Fruit fly (Drosophila melanogaster) whole organism, prepupa: ENCODE results near the gene SP1029.

ENCODE experiments used
- CG10631 ChIP-seq: fragments of 200-800 bp; sonication (Bioruptor generic); optimal IDR thresholded peaks from 2 replicates; lab custom pipeline; 2016; ENCODE audit warnings: missing biosample characterization, missing genetic modification characterization
- CG10669 ChIP-seq: fragments of 200-800 bp; sonication (Bioruptor generic); optimal IDR thresholded peaks from 3 replicates; lab custom pipeline; 2018; ENCODE audit warnings: missing biosample characterization, mild to moderate bottlenecking, missing genetic modification characterization, moderate library complexity
- CG11294 ChIP-seq: fragments of 200-800 bp; sonication (Bioruptor generic); IDR thresholded peaks from 2 replicates; pipeline ENCODE4 v1.3.6; 2022; ENCODE audit warnings: missing biosample characterization, missing genetic modification characterization
- CG11762 ChIP-seq: fragments of 200-800 bp; sonication (Bioruptor generic); optimal IDR thresholded peaks from 3 replicates; lab custom pipeline; 2016; ENCODE audit warnings: missing biosample characterization, missing genetic modification characterization; ENCODE audit not compliant: insufficient read depth
- CG11902 ChIP-seq: fragments of 200-800 bp; sonication (Bioruptor generic); optimal IDR thresholded peaks from 3 replicates; lab custom pipeline; 2016; ENCODE audit warnings: missing biosample characterization, missing genetic modification characterization
- CG1621 ChIP-seq: fragments of 200-800 bp; sonication (Bioruptor generic); optimal IDR thresholded peaks from 3 replicates; lab custom pipeline; 2018; ENCODE audit warnings: missing biosample characterization, mild to moderate bottlenecking, missing genetic modification characterization
- CG3032 ChIP-seq: fragments of 200-800 bp; optimal IDR thresholded peaks from 2 replicates; lab custom pipeline; 2019; ENCODE audit warnings: missing biosample characterization, mild to moderate bottlenecking, missing genetic modification characterization, moderate library complexity
- CG31627 ChIP-seq: fragments of 200-800 bp; sonication (Bioruptor generic); optimal IDR thresholded peaks from 3 replicates; lab custom pipeline; 2016; ENCODE audit warnings: missing biosample characterization, missing genetic modification characterization
- CG32006 ChIP-seq: fragments of 200-800 bp; sonication (Bioruptor generic); optimal IDR thresholded peaks from 3 replicates; lab custom pipeline; 2017; ENCODE audit warnings: missing biosample characterization, mild to moderate bottlenecking, missing genetic modification characterization
- CG34406 ChIP-seq: fragments of 200-800 bp; sonication (Bioruptor generic); optimal IDR thresholded peaks from 3 replicates; lab custom pipeline; 2016; ENCODE audit warnings: missing biosample characterization, missing genetic modification characterization
- CG3919 ChIP-seq: fragments of 200-800 bp; sonication (Bioruptor generic); optimal IDR thresholded peaks from 3 replicates; lab custom pipeline; 2016; ENCODE audit warnings: missing biosample characterization, missing genetic modification characterization
- CG4318 ChIP-seq: fragments of 200-800 bp; sonication (Bioruptor generic); optimal IDR thresholded peaks from 3 replicates; lab custom pipeline; 2017; ENCODE audit warnings: missing biosample characterization, mild to moderate bottlenecking, missing genetic modification characterization
- CG6163 ChIP-seq: fragments of 200-800 bp; sonication (Bioruptor generic); IDR thresholded peaks from 3 replicates; pipeline ENCODE4 v1.3.6; 2022; ENCODE audit warnings: missing biosample characterization, missing genetic modification characterization
- CG6276 ChIP-seq: fragments of 200-800 bp; sonication (Bioruptor generic); optimal IDR thresholded peaks from 2 replicates; lab custom pipeline; 2017; ENCODE audit warnings: missing biosample characterization, mild to moderate bottlenecking, missing genetic modification characterization
- CG6792 ChIP-seq: fragments of 200-800 bp; sonication (Bioruptor generic); optimal IDR thresholded peaks from 3 replicates; lab custom pipeline; 2016; ENCODE audit warnings: missing biosample characterization, missing genetic modification characterization
- CG7368 ChIP-seq: fragments of 200-800 bp; sonication (Bioruptor generic); optimal IDR thresholded peaks from 3 replicates; lab custom pipeline; 2016; ENCODE audit warnings: missing biosample characterization, missing genetic modification characterization
- CG8119 ChIP-seq: fragments of 200-800 bp; sonication (Bioruptor generic); IDR thresholded peaks from 3 replicates; pipeline ENCODE4 v1.3.6; 2022; ENCODE audit warnings: missing biosample characterization, missing genetic modification characterization
- CG8319 ChIP-seq: fragments of 200-800 bp; sonication (Bioruptor generic); optimal IDR thresholded peaks from 3 replicates; lab custom pipeline; 2016; ENCODE audit warnings: missing biosample characterization, missing genetic modification characterization
- CG9139 ChIP-seq: fragments of 200-800 bp; sonication (Bioruptor generic); optimal IDR thresholded peaks from 3 replicates; lab custom pipeline; 2017; ENCODE audit warnings: missing biosample characterization, mild to moderate bottlenecking, missing genetic modification characterization
- Eip78C ChIP-seq: fragments of 200-800 bp; sonication (Bioruptor generic); peaks from one replicate; lab custom pipeline; 2016; ENCODE audit warnings: missing biosample characterization, missing genetic modification characterization
- Eip93F ChIP-seq: fragments of 200-800 bp; sonication (Bioruptor generic); optimal IDR thresholded peaks from 2 replicates; lab custom pipeline; 2016; ENCODE audit warnings: missing biosample characterization, mild to moderate bottlenecking, missing genetic modification characterization
- Ets21C ChIP-seq: fragments of 200-800 bp; sonication (Bioruptor generic); optimal IDR thresholded peaks from 3 replicates; lab custom pipeline; 2016; ENCODE audit warnings: missing biosample characterization, missing genetic modification characterization
- Ets96B ChIP-seq: fragments of 200-800 bp; optimal IDR thresholded peaks from 2 replicates; lab custom pipeline; 2019; ENCODE audit warnings: missing biosample characterization, mild to moderate bottlenecking, missing genetic modification characterization, moderate library complexity
- Hr38 ChIP-seq: sonication (Bioruptor generic); optimal IDR thresholded peaks from 2 replicates; lab custom pipeline; 2016; ENCODE audit warnings: missing biosample characterization, missing genetic modification characterization
- Hr39 ChIP-seq: fragments of 200-800 bp; sonication (Bioruptor generic); optimal IDR thresholded peaks from 2 replicates; lab custom pipeline; 2016; ENCODE audit warnings: missing biosample characterization, missing genetic modification characterization
- Lpt ChIP-seq: fragments of 200-800 bp; sonication (Bioruptor generic); optimal IDR thresholded peaks from 3 replicates; lab custom pipeline; 2016; ENCODE audit warnings: missing biosample characterization, missing genetic modification characterization
- OdsH ChIP-seq: fragments of 200-800 bp; sonication (Bioruptor generic); optimal IDR thresholded peaks from 3 replicates; lab custom pipeline; 2016; ENCODE audit warnings: missing biosample characterization, missing genetic modification characterization
- Sox102F ChIP-seq: fragments of 200-800 bp; sonication (Bioruptor generic); optimal IDR thresholded peaks from 2 replicates; lab custom pipeline; 2016; ENCODE audit warnings: missing biosample characterization, mild to moderate bottlenecking, missing genetic modification characterization
- achi ChIP-seq: fragments of 200-800 bp; sonication (Bioruptor generic); optimal IDR thresholded peaks from 3 replicates; lab custom pipeline; 2016; ENCODE audit warnings: missing biosample characterization, missing genetic modification characterization
- acj6 ChIP-seq: fragments of 200-800 bp; sonication (Bioruptor generic); optimal IDR thresholded peaks from 3 replicates; lab custom pipeline; 2016; ENCODE audit warnings: missing biosample characterization, missing genetic modification characterization
- dac ChIP-seq: fragments of 200-800 bp; sonication (Bioruptor generic); optimal IDR thresholded peaks from 2 replicates; lab custom pipeline; 2017; ENCODE audit warnings: missing biosample characterization, mild to moderate bottlenecking, missing genetic modification characterization
- dsx ChIP-seq: fragments of 200-800 bp; optimal IDR thresholded peaks from 3 replicates; lab custom pipeline; 2019; ENCODE audit warnings: missing biosample characterization, mild to moderate bottlenecking, missing genetic modification characterization, moderate library complexity; ENCODE audit not compliant: poor library complexity, severe bottlenecking
- eg ChIP-seq: fragments of 200-800 bp; sonication (Bioruptor generic); IDR thresholded peaks from 3 replicates; pipeline ENCODE4 v1.3.6; 2022; ENCODE audit warnings: missing biosample characterization, missing genetic modification characterization
- fd85E ChIP-seq: fragments of 200-800 bp; sonication (Bioruptor generic); optimal IDR thresholded peaks from 3 replicates; lab custom pipeline; 2016; ENCODE audit warnings: missing biosample characterization, missing genetic modification characterization
- fkh ChIP-seq: fragments of 200-800 bp; sonication (Bioruptor generic); optimal IDR thresholded peaks from 3 replicates; lab custom pipeline; 2017; ENCODE audit warnings: missing biosample characterization, mild to moderate bottlenecking, missing genetic modification characterization, moderate library complexity
- lz ChIP-seq: fragments of 200-800 bp; sonication (Bioruptor generic); optimal IDR thresholded peaks from 3 replicates; lab custom pipeline; 2016; ENCODE audit warnings: missing biosample characterization, missing genetic modification characterization
- net ChIP-seq: fragments of 200-800 bp; sonication (Bioruptor generic); optimal IDR thresholded peaks from 3 replicates; lab custom pipeline; 2016; ENCODE audit warnings: missing biosample characterization, missing genetic modification characterization
- pdm3 ChIP-seq: fragments of 200-800 bp; sonication (Bioruptor generic); optimal IDR thresholded peaks from 3 replicates; lab custom pipeline; 2016; ENCODE audit warnings: missing biosample characterization, missing genetic modification characterization
- spab ChIP-seq: fragments of 200-800 bp; sonication (Bioruptor generic); optimal IDR thresholded peaks from 2 replicates; lab custom pipeline; 2017; ENCODE audit warnings: missing biosample characterization, mild to moderate bottlenecking, missing genetic modification characterization, missing genetic modification reagents
- ss ChIP-seq, 2 experiments: fragments of 200-800 bp; sonication (Bioruptor generic); optimal IDR thresholded peaks; 2 replicates in 1 of 2; 3 replicates in 1 of 2; lab custom pipeline; 2017 to 2018; ENCODE audit warnings: mild to moderate bottlenecking in 2 of 2, missing biosample characterization in 2 of 2, missing genetic modification characterization in 2 of 2, moderate library complexity in 1 of 2
- svp ChIP-seq: fragments of 200-800 bp; sonication (Bioruptor generic); peaks from one replicate; lab custom pipeline; 2016; ENCODE audit warnings: missing biosample characterization, missing genetic modification characterization
- vri ChIP-seq: fragments of 200-800 bp; sonication (Bioruptor generic); optimal IDR thresholded peaks from 3 replicates; lab custom pipeline; 2016; ENCODE audit warnings: missing biosample characterization, mild to moderate bottlenecking, missing genetic modification characterization

Gene SP1029

DNA sequence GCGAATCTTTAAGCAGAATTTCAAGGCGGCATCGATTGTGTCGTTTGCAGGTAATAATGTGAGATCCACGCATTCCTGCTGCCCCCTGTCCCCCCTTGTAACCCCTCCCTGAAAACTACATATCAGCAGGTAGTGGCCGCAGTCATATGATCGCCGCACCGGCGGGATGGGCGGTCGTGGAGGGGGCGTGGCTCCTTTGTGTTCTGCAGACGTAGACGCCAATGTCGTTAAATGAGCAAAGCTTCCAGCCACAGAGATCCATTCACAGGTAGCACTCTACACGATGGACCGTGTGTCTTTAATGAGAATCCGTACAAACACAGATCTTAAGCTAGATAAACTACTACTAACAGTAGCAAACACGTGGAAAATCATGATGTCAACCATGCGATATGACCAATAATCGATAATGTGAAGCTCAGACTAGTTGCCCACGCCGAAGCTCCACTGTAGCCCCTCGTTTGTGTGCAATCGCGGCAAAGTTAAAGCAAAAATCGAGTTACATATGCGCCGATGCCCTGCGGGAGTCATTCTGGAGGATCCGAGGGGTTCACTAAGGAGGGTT lies 5.8 kb upstream of the SP1029 start, which contains the start of gene CG45544 (continued):
- TF ChIP-seq dsx (GFP tag; lab: Kevin White, UChicago) (peak; percentile 92), CG9139 (peak; percentile 82), Hr38 (no peak), CG32006 (GFP tag; lab: Kevin White, UChicago) (peak; percentile 82), Eip93F (peak; percentile 92), CG6163 (GFP tag; lab: Robert Waterston, UW) (peak; percentile 94), CG11902 (peak; percentile 88), lz (peak; percentile 97), CG8319 (GFP tag; lab: Kevin White, UChicago) (peak; percentile 91), Ets96B (peak; percentile 96), CG1621 (peak; percentile 98), achi (GFP tag; lab: Kevin White, UChicago) (peak; percentile 92), CG10669 (GFP tag; lab: Kevin White, UChicago) (peak; percentile 95), CG3032 (tag; lab: Kevin White, UChicago) (peak; percentile 95), CG11762 (GFP tag; lab: Kevin White, UChicago) (peak; percentile 86), fd85E (peak; percentile 87), CG3919 (GFP tag; lab: Kevin White, UChicago) (peak; percentile 96), Lpt (peak; percentile 75), fkh (GFP tag; lab: Kevin White, UChicago) (no peak), spab (peak; percentile 94), CG6276 (GFP tag; lab: Kevin White, UChicago) (peak; percentile 53), CG10631 (GFP tag; lab: Kevin White, UChicago) (peak; percentile 99), Hr39 (peak; percentile 96), OdsH (GFP tag; lab: Kevin White, UChicago) (peak; percentile 91), CG8119 (GFP tag; lab: Robert Waterston, UW) (peak; percentile 81), dac (GFP tag; lab: Kevin White, UChicago) (peak; percentile 53), eg (GFP tag; lab: Robert Waterston, UW) (peak; percentile 78), vri (GFP tag; lab: Kevin White, UChicago) (peak; percentile 92), CG7368 (GFP tag; lab: Kevin White, UChicago) (peak; percentile 95), CG4318 (peak; percentile 60), net (GFP tag; lab: Kevin White, UChicago) (peak; percentile 88), acj6 (GFP tag; lab: Kevin White, UChicago) (peak; percentile 93), CG34406 (GFP tag; lab: Kevin White, UChicago) (peak; percentile 82), Ets21C (GFP tag; lab: Kevin White, UChicago) (peak; percentile 95), Sox102F (peak; percentile 94), pdm3 (GFP tag; lab: Kevin White, UChicago) (peak; percentile 93)

DNA sequence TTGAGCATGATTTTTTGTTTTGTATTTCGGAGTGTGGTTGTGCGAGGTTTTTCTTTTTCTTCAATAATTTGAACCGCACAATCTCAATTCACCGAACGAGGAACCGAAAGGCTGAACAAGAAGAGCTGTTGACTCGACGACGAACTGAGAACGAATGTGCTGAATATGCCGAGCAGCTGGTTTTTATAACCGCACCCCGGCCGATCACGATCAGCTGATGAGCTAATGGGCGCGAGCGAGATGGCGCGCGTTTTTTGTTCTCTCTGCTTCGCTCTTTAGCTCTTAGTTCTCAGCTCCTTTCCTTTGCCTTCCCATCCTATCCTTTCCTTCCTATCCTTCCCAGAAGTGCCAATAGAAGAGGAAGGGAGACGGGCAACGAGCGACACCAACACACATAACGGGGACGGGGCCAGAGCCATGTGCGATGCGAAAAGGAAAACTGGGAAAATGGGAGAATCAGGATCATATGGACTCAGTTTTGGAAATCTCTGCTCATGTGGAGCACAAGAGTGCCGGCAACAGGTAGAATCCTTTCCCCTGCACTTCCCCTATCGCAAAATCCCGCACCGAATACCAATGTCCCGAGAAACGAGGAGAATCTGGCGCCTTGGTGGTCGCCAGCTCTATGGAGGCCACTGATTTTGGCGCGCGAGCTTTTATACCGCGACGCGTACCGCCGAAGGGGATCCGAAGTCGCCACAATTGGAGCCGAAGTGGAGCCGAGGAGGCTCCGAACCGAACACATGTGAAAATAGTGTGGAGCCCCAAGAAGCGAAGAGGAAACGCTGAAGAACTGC lies 5.1 kb upstream of the SP1029 start, which contains the start of gene stg:
Gene stg, minus strand, starts transcription at position 635 of the 797 bp plus-strand sequence.
- TF ChIP-seq svp (peak; percentile 59), CG1621 (peak; percentile 9), CG10669 (GFP tag; lab: Kevin White, UChicago) (no peak), CG11294 (0 out of 2 replicates have a peak, but pooled peaks have one; percentile 10), ss (GFP tag; optimal IDR thresholded peaks at IDR 0.05; lab: Kevin White, UChicago) (peak in 1 of 2 experiments; percentile 63), Eip78C (GFP tag; lab: Kevin White, UChicago) (peak; percentile 63), CG31627 (GFP tag; lab: Kevin White, UChicago) (no peak), vri (GFP tag; lab: Kevin White, UChicago) (peak; percentile 42), CG6163 (GFP tag; lab: Robert Waterston, UW) (peak; percentile 57; the same call in 2 of the 3 replicates), CG9139 (peak; percentile 30), CG6792 (GFP tag; lab: Kevin White, UChicago) (no peak)
